Fruit fly (Drosophila melanogaster) whole organism, prepupa: Measurements from ENCODE around the gene CG16903.

Experiments used
- Blimp-1 ChIP-seq: fragments of 200-800 bp; sonication (Bioruptor generic); optimal IDR thresholded peaks from 3 replicates; lab custom pipeline; 2017; ENCODE audit warnings: missing biosample characterization, missing genetic modification characterization, mild to moderate bottlenecking, moderate library complexity, missing genetic modification reagents
- CG10631 ChIP-seq: fragments of 200-800 bp; sonication (Bioruptor generic); optimal IDR thresholded peaks from 2 replicates; lab custom pipeline; 2016; ENCODE audit warnings: missing biosample characterization, missing genetic modification characterization
- CG10669 ChIP-seq: fragments of 200-800 bp; sonication (Bioruptor generic); optimal IDR thresholded peaks from 3 replicates; lab custom pipeline; 2018; ENCODE audit warnings: missing biosample characterization, mild to moderate bottlenecking, missing genetic modification characterization, moderate library complexity
- CG11294 ChIP-seq: fragments of 200-800 bp; sonication (Bioruptor generic); IDR thresholded peaks from 2 replicates; pipeline ENCODE4 v1.3.6; 2022; ENCODE audit warnings: missing biosample characterization, missing genetic modification characterization
- CG11902 ChIP-seq: fragments of 200-800 bp; sonication (Bioruptor generic); optimal IDR thresholded peaks from 3 replicates; lab custom pipeline; 2016; ENCODE audit warnings: missing biosample characterization, missing genetic modification characterization
- CG15336 ChIP-seq: fragments of 200-800 bp; sonication (Bioruptor generic); IDR thresholded peaks from 2 replicates; pipeline ENCODE4 v1.3.6; 2022; ENCODE audit warnings: missing biosample characterization, missing genetic modification characterization
- CG1621 ChIP-seq: fragments of 200-800 bp; sonication (Bioruptor generic); optimal IDR thresholded peaks from 3 replicates; lab custom pipeline; 2018; ENCODE audit warnings: missing biosample characterization, mild to moderate bottlenecking, missing genetic modification characterization
- CG16779 ChIP-seq: fragments of 200-800 bp; sonication (Bioruptor generic); optimal IDR thresholded peaks from 3 replicates; lab custom pipeline; 2017; ENCODE audit warnings: missing biosample characterization, mild to moderate bottlenecking, missing genetic modification characterization
- CG3032 ChIP-seq: fragments of 200-800 bp; optimal IDR thresholded peaks from 2 replicates; lab custom pipeline; 2019; ENCODE audit warnings: missing biosample characterization, mild to moderate bottlenecking, missing genetic modification characterization, moderate library complexity
- CG32006 ChIP-seq: fragments of 200-800 bp; sonication (Bioruptor generic); optimal IDR thresholded peaks from 3 replicates; lab custom pipeline; 2017; ENCODE audit warnings: missing biosample characterization, mild to moderate bottlenecking, missing genetic modification characterization
- CG34406 ChIP-seq: fragments of 200-800 bp; sonication (Bioruptor generic); optimal IDR thresholded peaks from 3 replicates; lab custom pipeline; 2016; ENCODE audit warnings: missing biosample characterization, missing genetic modification characterization
- CG3919 ChIP-seq: fragments of 200-800 bp; sonication (Bioruptor generic); optimal IDR thresholded peaks from 3 replicates; lab custom pipeline; 2016; ENCODE audit warnings: missing biosample characterization, missing genetic modification characterization
- CG4318 ChIP-seq: fragments of 200-800 bp; sonication (Bioruptor generic); optimal IDR thresholded peaks from 3 replicates; lab custom pipeline; 2017; ENCODE audit warnings: missing biosample characterization, mild to moderate bottlenecking, missing genetic modification characterization
- CG6163 ChIP-seq: fragments of 200-800 bp; sonication (Bioruptor generic); IDR thresholded peaks from 3 replicates; pipeline ENCODE4 v1.3.6; 2022; ENCODE audit warnings: missing biosample characterization, missing genetic modification characterization
- CG6276 ChIP-seq: fragments of 200-800 bp; sonication (Bioruptor generic); optimal IDR thresholded peaks from 2 replicates; lab custom pipeline; 2017; ENCODE audit warnings: missing biosample characterization, mild to moderate bottlenecking, missing genetic modification characterization
- CG6808 ChIP-seq: fragments of 200-800 bp; sonication (Bioruptor generic); optimal IDR thresholded peaks from 3 replicates; lab custom pipeline; 2017; ENCODE audit warnings: missing biosample characterization, missing genetic modification characterization, mild to moderate bottlenecking, moderate library complexity, missing genetic modification reagents
- CG6854 ChIP-seq: fragments of 200-800 bp; sonication (Bioruptor generic); optimal IDR thresholded peaks from 2 replicates; lab custom pipeline; 2017; ENCODE audit warnings: missing biosample characterization, mild to moderate bottlenecking, missing genetic modification characterization
- CG8119 ChIP-seq: fragments of 200-800 bp; sonication (Bioruptor generic); IDR thresholded peaks from 3 replicates; pipeline ENCODE4 v1.3.6; 2022; ENCODE audit warnings: missing biosample characterization, missing genetic modification characterization
- CG8319 ChIP-seq: fragments of 200-800 bp; sonication (Bioruptor generic); optimal IDR thresholded peaks from 3 replicates; lab custom pipeline; 2016; ENCODE audit warnings: missing biosample characterization, missing genetic modification characterization
- CG8632 ChIP-seq: fragments of 200-800 bp; sonication (Bioruptor generic); optimal IDR thresholded peaks from 3 replicates; lab custom pipeline; 2016; ENCODE audit warnings: missing biosample characterization, missing genetic modification characterization
- CG9139 ChIP-seq: fragments of 200-800 bp; sonication (Bioruptor generic); optimal IDR thresholded peaks from 3 replicates; lab custom pipeline; 2017; ENCODE audit warnings: missing biosample characterization, mild to moderate bottlenecking, missing genetic modification characterization
- Eip75B ChIP-seq: fragments of 200-800 bp; sonication (Bioruptor generic); optimal IDR thresholded peaks from 3 replicates; lab custom pipeline; 2016; ENCODE audit warnings: missing biosample characterization, missing genetic modification characterization
- Eip78C ChIP-seq: fragments of 200-800 bp; sonication (Bioruptor generic); peaks from one replicate; lab custom pipeline; 2016; ENCODE audit warnings: missing biosample characterization, missing genetic modification characterization
- Eip93F ChIP-seq: fragments of 200-800 bp; sonication (Bioruptor generic); optimal IDR thresholded peaks from 2 replicates; lab custom pipeline; 2016; ENCODE audit warnings: missing biosample characterization, mild to moderate bottlenecking, missing genetic modification characterization
- Gug ChIP-seq: fragments of 200-800 bp; sonication (Bioruptor generic); IDR thresholded peaks from 2 replicates; pipeline ENCODE4 v1.3.6; 2022; ENCODE audit warnings: missing biosample characterization, missing genetic modification characterization
- Hr39 ChIP-seq: fragments of 200-800 bp; sonication (Bioruptor generic); optimal IDR thresholded peaks from 2 replicates; lab custom pipeline; 2016; ENCODE audit warnings: missing biosample characterization, missing genetic modification characterization
- Hr4 ChIP-seq: fragments of 200-800 bp; sonication (Bioruptor generic); optimal IDR thresholded peaks from 3 replicates; lab custom pipeline; 2016; ENCODE audit warnings: missing biosample characterization, missing genetic modification characterization
- OdsH ChIP-seq: fragments of 200-800 bp; sonication (Bioruptor generic); optimal IDR thresholded peaks from 3 replicates; lab custom pipeline; 2016; ENCODE audit warnings: missing biosample characterization, missing genetic modification characterization
- Smox ChIP-seq: fragments of 200-800 bp; sonication (Bioruptor generic); optimal IDR thresholded peaks from 3 replicates; lab custom pipeline; 2016; ENCODE audit warnings: missing biosample characterization, missing genetic modification characterization
- Sox14 ChIP-seq: fragments of 200-800 bp; sonication (Bioruptor generic); optimal IDR thresholded peaks from 3 replicates; lab custom pipeline; 2016; ENCODE audit warnings: missing biosample characterization, missing genetic modification characterization
- Sox15 ChIP-seq: fragments of 200-800 bp; sonication (Bioruptor generic); optimal IDR thresholded peaks from 3 replicates; lab custom pipeline; 2016; ENCODE audit warnings: missing biosample characterization, missing genetic modification characterization
- acj6 ChIP-seq: fragments of 200-800 bp; sonication (Bioruptor generic); optimal IDR thresholded peaks from 3 replicates; lab custom pipeline; 2016; ENCODE audit warnings: missing biosample characterization, missing genetic modification characterization
- cyc ChIP-seq: fragments of 200-800 bp; sonication (Bioruptor generic); optimal IDR thresholded peaks from 3 replicates; lab custom pipeline; 2016; ENCODE audit warnings: missing biosample characterization, missing genetic modification characterization
- dsx ChIP-seq: fragments of 200-800 bp; optimal IDR thresholded peaks from 3 replicates; lab custom pipeline; 2019; ENCODE audit warnings: missing biosample characterization, mild to moderate bottlenecking, missing genetic modification characterization, moderate library complexity; ENCODE audit not compliant: poor library complexity, severe bottlenecking
- eg ChIP-seq: fragments of 200-800 bp; sonication (Bioruptor generic); IDR thresholded peaks from 3 replicates; pipeline ENCODE4 v1.3.6; 2022; ENCODE audit warnings: missing biosample characterization, missing genetic modification characterization
- esn ChIP-seq: fragments of 200-800 bp; sonication (Bioruptor generic); optimal IDR thresholded peaks from 2 replicates; lab custom pipeline; 2016; ENCODE audit warnings: missing biosample characterization, mild to moderate bottlenecking, missing genetic modification characterization, moderate library complexity
- fd59A ChIP-seq: fragments of 200-800 bp; sonication (Bioruptor generic); optimal IDR thresholded peaks from 2 replicates; lab custom pipeline; 2017; ENCODE audit warnings: missing biosample characterization, mild to moderate bottlenecking, missing genetic modification characterization, missing genetic modification reagents
- fd85E ChIP-seq: fragments of 200-800 bp; sonication (Bioruptor generic); optimal IDR thresholded peaks from 3 replicates; lab custom pipeline; 2016; ENCODE audit warnings: missing biosample characterization, missing genetic modification characterization
- fkh ChIP-seq: fragments of 200-800 bp; sonication (Bioruptor generic); optimal IDR thresholded peaks from 3 replicates; lab custom pipeline; 2017; ENCODE audit warnings: missing biosample characterization, mild to moderate bottlenecking, missing genetic modification characterization, moderate library complexity
- lz ChIP-seq: fragments of 200-800 bp; sonication (Bioruptor generic); optimal IDR thresholded peaks from 3 replicates; lab custom pipeline; 2016; ENCODE audit warnings: missing biosample characterization, missing genetic modification characterization
- net ChIP-seq: fragments of 200-800 bp; sonication (Bioruptor generic); optimal IDR thresholded peaks from 3 replicates; lab custom pipeline; 2016; ENCODE audit warnings: missing biosample characterization, missing genetic modification characterization
- pdm3 ChIP-seq: fragments of 200-800 bp; sonication (Bioruptor generic); optimal IDR thresholded peaks from 3 replicates; lab custom pipeline; 2016; ENCODE audit warnings: missing biosample characterization, missing genetic modification characterization
- spab ChIP-seq: fragments of 200-800 bp; sonication (Bioruptor generic); optimal IDR thresholded peaks from 2 replicates; lab custom pipeline; 2017; ENCODE audit warnings: missing biosample characterization, mild to moderate bottlenecking, missing genetic modification characterization, missing genetic modification reagents
- ss ChIP-seq, 2 experiments: fragments of 200-800 bp; sonication (Bioruptor generic); optimal IDR thresholded peaks; 2 replicates in 1 of 2; 3 replicates in 1 of 2; lab custom pipeline; 2017 to 2018; ENCODE audit warnings: mild to moderate bottlenecking in 2 of 2, missing biosample characterization in 2 of 2, missing genetic modification characterization in 2 of 2, moderate library complexity in 1 of 2
- svp ChIP-seq: fragments of 200-800 bp; sonication (Bioruptor generic); peaks from one replicate; lab custom pipeline; 2016; ENCODE audit warnings: missing biosample characterization, missing genetic modification characterization
- topi ChIP-seq: fragments of 200-800 bp; sonication (Bioruptor generic); optimal IDR thresholded peaks from 3 replicates; lab custom pipeline; 2016; ENCODE audit warnings: missing biosample characterization, missing genetic modification characterization
- vri ChIP-seq: fragments of 200-800 bp; sonication (Bioruptor generic); optimal IDR thresholded peaks from 3 replicates; lab custom pipeline; 2016; ENCODE audit warnings: missing biosample characterization, mild to moderate bottlenecking, missing genetic modification characterization

The CG16903 gene

dm6 chrX:2065073-2065472, 15.1 kb downstream of the CG16903 start, which contains the start of gene CG4281:
Gene CG4281, minus strand, starts transcription at chrX:2065142.
- TF ChIP-seq CG32006 (no peak), vri (no peak), Sox15 (no peak), Hr39 (GFP tag; lab: Kevin White, UChicago) (no peak), CG6854 (no peak), cyc (GFP tag; lab: Kevin White, UChicago) (no peak), fd59A (GFP tag; lab: Kevin White, UChicago) (no peak), CG34406 (GFP tag; lab: Kevin White, UChicago) (no peak), CG4318 (GFP tag; lab: Kevin White, UChicago) (no peak), dsx (GFP tag; lab: Kevin White, UChicago) (no peak), Hr4 (no peak), esn (GFP tag; lab: Kevin White, UChicago) (peak; percentile 33), Eip78C (GFP tag; lab: Kevin White, UChicago) (peak; percentile 69), CG6808 (GFP tag; lab: Kevin White, UChicago) (no peak)

DNA sequence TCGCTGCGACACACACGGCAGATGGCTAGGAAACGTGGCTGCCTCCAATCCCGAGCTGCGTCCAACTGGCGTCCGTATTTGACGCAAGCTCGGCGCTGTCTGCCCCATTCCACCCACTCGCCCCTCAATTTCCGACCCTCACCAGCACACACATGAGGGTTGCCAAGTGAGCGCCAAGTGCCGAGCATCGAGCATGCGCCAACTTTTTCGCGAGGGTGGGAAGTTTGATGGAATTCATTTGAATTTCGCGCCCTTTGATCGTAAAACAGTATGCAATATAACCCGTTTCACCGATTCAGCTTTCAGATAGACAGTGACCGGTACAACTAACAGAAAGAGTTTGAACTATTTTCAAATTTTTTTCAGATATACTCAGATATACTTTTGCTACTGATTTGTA, 18.4 kb downstream of the CG16903 start, which contains the start of gene Sik2:
Sik2 (minus strand) TSS at position 67 of the 400 bp plus-strand sequence.
- no peak for TF ChIP-seq pdm3 (GFP tag; lab: Kevin White, UChicago)
- TF ChIP-seq Blimp-1 (GFP tag; lab: Kevin White, UChicago) = no peak
- TF ChIP-seq fd59A (GFP tag; lab: Kevin White, UChicago) = no peak
- no peak for TF ChIP-seq CG3032 (tag; lab: Kevin White, UChicago)
- TF ChIP-seq eg = 0 out of 3 replicates have a peak, but pooled peaks have one; percentile 9
- TF ChIP-seq spab (GFP tag; lab: Kevin White, UChicago) = no peak

dm6 chrX:2061119-2061518, 19.1 kb downstream of the CG16903 start:
- TF ChIP-seq CG8632 (GFP tag; lab: Kevin White, UChicago) (no peak), CG10669 (GFP tag; lab: Kevin White, UChicago) (no peak), CG1621 (no peak), Eip78C (GFP tag; lab: Kevin White, UChicago) (peak; percentile 72), CG6276 (peak; percentile 56), pdm3 (GFP tag; lab: Kevin White, UChicago) (no peak), fd85E (GFP tag; lab: Kevin White, UChicago) (no peak), Eip75B (GFP tag; lab: Kevin White, UChicago) (no peak), Hr39 (GFP tag; lab: Kevin White, UChicago) (no peak), CG6808 (GFP tag; lab: Kevin White, UChicago) (no peak), Smox (no peak), Gug (GFP tag; lab: Robert Waterston, UW) (no peak), OdsH (GFP tag; lab: Kevin White, UChicago) (no peak), Sox14 (GFP tag; lab: Kevin White, UChicago) (peak; percentile 4), CG3919 (GFP tag; lab: Kevin White, UChicago) (peak; percentile 20), CG10631 (GFP tag; lab: Kevin White, UChicago) (no peak), ss (GFP tag; optimal IDR thresholded peaks at IDR 0.05; lab: Kevin White, UChicago) (peak in 1 of 2 experiments; percentile 62), CG16779 (peak; percentile 37), CG8119 (0 out of 3 replicates have a peak, but pooled peaks have one; percentile 29), net (GFP tag; lab: Kevin White, UChicago) (peak; percentile 8), CG15336 (GFP tag; lab: Robert Waterston, UW) (no peak), cyc (GFP tag; lab: Kevin White, UChicago) (peak; percentile 3), CG9139 (GFP tag; lab: Kevin White, UChicago) (no peak), CG6163 (GFP tag; lab: Robert Waterston, UW) (peak; percentile 29; the same call in 1 of the 3 replicates), CG32006 (peak; percentile 67), fkh (no peak), lz (peak; percentile 1), CG11902 (no peak), acj6 (GFP tag; lab: Kevin White, UChicago) (no peak), svp (GFP tag; lab: Kevin White, UChicago) (no peak), topi (no peak), CG8319 (no peak), Blimp-1 (GFP tag; lab: Kevin White, UChicago) (no peak), CG34406 (GFP tag; lab: Kevin White, UChicago) (no peak), Hr4 (no peak), vri (no peak), CG11294 (GFP tag; lab: Robert Waterston, UW) (no peak), Eip93F (GFP tag; lab: Kevin White, UChicago) (no peak), dsx (GFP tag; lab: Kevin White, UChicago) (no peak)
